Fruit fly (Drosophila melanogaster): ENCODE results near the gene Baldspot.

Gene Baldspot

DNA sequence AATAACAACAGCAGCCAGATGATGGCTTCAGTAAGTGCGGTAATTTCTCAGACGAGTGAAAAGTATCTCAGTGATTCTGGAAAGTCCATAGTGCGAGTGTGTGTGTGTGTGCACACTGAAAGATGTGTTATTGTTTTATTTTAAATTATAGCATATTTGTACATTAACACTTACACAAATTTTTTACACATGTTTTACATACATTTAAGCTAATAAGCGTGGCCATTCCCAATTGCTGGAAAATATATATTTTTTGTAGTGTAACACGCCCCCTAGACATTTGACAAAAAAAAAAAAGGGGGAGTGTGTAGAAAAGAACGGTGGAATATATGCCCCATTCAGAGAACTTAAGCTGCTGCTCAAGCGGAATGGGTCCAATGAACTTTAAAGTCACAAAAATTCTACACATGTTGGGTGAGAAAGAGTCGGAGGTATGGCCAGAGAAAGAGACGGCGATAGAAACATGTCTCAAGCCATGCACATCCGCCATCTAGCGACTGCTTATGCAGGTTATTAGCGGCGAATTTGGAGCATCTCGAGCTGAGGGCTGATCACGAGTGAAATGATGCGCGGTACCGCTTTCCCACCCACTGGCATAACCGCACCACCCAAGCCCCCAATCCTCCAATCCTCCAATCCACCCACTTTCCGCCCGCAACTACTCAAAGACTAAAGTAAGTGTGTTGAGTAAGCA, 29.4 kb downstream of the Baldspot start:
- no peak for TF ChIP-seq noc (tag; optimal IDR thresholded peaks at IDR 0.05)

DNA sequence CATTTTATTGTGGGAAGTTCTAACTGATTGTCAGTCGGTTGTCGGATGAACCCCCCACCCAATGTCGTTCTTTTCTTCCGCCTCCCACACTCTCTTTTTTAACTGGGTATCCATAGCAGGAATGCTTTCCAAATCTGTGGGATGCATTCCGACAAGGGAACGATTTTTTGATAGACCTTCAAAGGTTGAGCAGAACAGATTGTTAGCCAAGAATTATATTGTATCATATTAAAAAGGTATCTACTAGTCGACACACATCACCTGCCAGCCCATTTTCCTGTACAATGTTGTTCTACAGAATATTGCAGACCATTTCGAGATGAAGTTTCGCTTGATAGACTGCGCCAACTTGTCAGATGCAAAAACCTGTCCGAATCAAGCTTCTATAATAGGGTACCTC, 31.6 kb downstream of the Baldspot start:
- no peak for TF ChIP-seq noc (tag; optimal IDR thresholded peaks at IDR 0.05)

DNA sequence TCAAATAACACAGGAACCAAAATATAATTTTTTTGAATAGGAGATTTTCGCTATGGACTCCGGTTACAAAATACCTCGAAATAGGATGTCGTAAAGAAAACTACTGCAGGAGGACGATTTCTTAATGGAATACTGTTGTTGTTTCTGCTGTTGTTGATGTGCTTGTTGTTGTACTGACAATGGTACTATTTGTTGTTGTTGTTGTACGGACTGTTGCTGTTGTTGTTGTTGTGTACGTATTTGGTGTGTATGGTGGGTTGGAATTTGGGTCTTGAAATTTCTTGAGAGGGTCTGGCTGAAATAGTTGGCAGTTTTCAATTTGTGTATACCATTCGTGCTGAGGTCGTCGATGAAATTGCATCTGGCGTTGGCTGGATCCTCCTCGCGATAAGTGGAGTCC, 35.2 kb downstream of the Baldspot start:
- no peak for TF ChIP-seq noc (tag; optimal IDR thresholded peaks at IDR 0.05)

DNA sequence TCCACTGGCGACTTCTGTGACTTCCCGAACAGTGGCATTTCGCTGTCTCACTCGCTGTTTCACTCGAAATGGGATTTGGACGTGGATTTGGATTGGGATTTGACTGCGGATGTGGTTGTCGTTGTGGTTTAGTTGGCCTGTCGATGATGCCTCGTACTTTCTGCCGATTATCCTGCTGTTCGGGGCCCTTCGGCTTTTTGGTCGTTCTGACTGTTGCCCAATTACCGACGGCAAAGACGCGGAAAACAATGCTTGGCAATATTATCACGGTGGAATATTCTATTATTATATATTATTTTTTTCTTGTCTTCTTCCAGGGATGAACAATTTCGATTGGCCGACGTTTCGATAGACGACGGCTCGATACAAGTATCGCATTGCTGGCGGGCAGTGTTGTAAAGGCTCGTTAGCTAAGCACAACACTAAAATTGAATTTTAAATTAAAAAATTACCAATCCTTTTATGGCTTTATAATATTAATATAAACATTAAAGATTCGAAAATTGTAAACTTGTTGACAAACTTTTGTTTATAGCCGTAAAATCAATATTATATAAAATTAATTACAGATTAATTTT, 46.2 kb downstream of the Baldspot start, which contains the start of gene Mo25:
TSS of gene Mo25 (minus strand) at position 341 of the 578 bp plus-strand sequence.
- no peak for TF ChIP-seq noc (tag; optimal IDR thresholded peaks at IDR 0.05)

DNA sequence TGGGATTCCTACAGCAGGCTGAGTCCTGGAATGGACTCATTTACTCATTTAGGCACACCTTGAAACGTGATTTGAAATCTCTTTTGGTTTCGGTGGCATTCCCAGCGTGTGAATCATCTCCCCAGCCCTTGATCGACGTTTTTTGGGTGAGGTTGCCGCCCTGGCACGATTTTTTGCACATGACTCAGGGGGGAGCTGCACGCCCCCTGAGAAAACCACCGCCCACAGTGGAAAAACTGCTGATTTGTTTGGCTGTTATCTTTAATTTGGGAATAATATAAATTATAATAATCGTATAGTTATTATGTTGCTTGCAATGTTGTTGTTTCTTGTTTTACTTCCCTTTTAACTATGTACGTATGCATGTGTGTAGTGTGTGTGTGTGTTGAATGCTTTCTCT, 48.4 kb downstream of the Baldspot start:
- peak; percentile 58 for TF ChIP-seq noc (tag; optimal IDR thresholded peaks at IDR 0.05)

DNA sequence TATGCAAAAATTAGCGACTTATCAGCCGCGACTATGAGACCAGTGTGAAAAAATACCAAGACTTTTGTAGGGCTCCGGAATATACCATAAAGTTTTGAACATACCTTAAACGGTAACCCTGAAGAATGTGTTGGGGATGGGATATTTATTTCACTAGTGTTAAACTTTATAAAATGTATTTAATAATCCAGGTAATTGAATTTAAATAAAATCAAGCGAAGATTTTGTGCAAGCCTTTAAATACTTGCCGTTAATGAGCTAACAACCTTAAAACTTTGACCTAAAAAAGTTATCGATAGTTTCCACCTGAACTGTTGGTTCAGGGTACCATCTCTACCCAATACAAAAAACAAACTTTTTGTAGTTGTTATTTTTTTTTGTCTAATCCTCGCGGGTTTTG, 49.3 kb downstream of the Baldspot start, which contains the start of gene CG4101:
TSS of gene CG4101 (plus strand) at position 335 of the 400 bp plus-strand sequence.
- TF ChIP-seq noc (tag; optimal IDR thresholded peaks at IDR 0.05), result peak; percentile 86

DNA sequence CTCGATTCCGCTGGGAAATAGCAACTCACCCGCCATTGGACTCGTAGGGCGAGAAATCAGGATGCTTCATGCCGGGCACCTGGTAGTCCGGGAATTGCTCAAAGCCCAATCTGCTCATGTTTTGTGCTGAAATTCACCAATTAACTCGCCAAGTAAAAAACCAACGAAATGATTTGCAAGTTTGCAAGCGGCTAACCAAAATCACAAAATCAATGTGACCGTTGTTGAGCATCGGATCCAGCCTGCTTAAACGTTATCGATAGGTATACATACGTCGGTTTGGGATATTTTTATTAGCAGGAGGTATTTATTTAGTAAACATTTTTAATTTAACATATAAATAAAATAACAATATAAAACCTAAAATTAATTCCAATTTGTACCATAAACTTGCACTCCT, 51.2 kb downstream of the Baldspot start, which contains the start of gene Prosbeta6:
TSS of gene Prosbeta6 (minus strand) at position 218 of the 400 bp plus-strand sequence.
- TF ChIP-seq noc (tag; optimal IDR thresholded peaks at IDR 0.05), result no peak

DNA sequence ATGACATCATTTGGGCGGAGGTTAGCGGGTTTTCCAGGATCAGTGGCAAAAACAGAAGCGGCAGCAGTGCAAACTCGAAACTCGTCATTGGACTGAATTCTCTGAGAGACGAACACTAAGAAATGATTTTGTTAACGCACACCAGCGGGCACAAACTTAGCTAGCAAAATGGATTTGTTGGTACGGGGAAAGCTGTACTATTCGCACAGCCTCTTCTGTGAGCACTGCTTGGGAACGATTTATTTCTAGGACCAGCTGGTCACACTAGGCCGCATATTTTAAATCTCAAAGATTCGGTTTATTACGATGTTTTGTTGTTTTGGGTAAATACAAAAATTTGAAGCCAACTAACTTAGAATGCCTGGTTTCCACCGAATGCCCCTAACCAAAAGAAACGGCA, 52.3 kb downstream of the Baldspot start, which contains the start of gene CG4098:
TSS of gene CG4098 (minus strand) at position 228 of the 400 bp plus-strand sequence.
- TF ChIP-seq noc (tag; optimal IDR thresholded peaks at IDR 0.05), result peak; percentile 54

DNA sequence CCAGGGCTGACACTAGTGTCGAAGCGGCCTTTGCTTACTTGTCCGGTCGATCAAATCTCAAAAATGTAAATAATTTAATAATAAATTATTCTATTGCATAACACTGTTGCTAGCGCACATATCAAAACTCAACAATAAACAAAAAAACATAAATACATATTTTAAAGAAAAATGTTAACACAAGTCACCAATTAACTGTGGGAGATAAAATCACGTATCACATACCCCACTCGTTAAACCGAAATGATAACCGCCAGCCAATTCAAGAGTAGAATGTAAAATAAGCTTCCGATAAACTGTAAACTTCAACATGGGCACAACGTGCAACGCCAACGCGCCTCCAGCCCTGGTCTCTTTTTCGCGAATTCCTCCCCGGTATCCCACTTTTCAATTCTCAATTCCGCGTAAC, 58.7 kb downstream of the Baldspot start, which contains the start of gene Arts:
TSS of gene Arts (plus strand) at position 116 of the 409 bp plus-strand sequence.
- TF ChIP-seq noc (tag; optimal IDR thresholded peaks at IDR 0.05), result peak; percentile 21

Measured in whole organism, larva.